Worm (Caenorhabditis elegans): Measurements from ENCODE around the gene ZK662.6.

The ZK662.6 gene

DNA sequence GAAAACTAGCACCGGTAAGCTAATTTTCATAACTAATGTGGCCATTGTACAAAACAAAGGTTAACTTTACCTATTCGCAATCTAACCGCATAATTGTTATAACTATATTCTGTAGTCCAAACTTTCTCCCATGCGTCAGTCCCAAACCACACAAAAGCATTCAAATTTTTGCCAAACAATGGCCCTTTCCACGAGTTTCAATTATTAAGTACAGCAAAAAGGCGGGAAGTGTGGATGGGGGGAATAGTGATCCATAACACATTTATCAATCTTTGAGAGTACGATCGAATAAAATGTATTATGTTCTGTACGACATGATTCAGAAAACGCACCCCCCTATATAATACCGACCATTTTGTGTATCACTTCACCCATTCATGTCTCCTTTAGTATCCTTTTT lies at the start of gene ZK662.6:
Gene ZK662.6, plus strand, starts transcription at position 301 of the 400 bp plus-strand sequence.
- TF ChIP-seq hmg-4 (GFP tag; optimal IDR thresholded peaks at IDR 0.05) (no peak), ceh-36 (tag; optimal IDR thresholded peaks at IDR 0.05) (no peak), aly-1 (tag; optimal IDR thresholded peaks at IDR 0.05) (no peak), hmbx-1 (tag; optimal IDR thresholded peaks at IDR 0.05) (no peak), ceh-13 (GFP tag; optimal IDR thresholded peaks at IDR 0.05) (no peak), ets-7 (tag; optimal IDR thresholded peaks at IDR 0.05) (no peak), B0310.2 (tag; optimal IDR thresholded peaks at IDR 0.05) (no peak), tra-4 (tag; optimal IDR thresholded peaks at IDR 0.05) (no peak), tbx-11 (GFP tag; IDR thresholded peaks at IDR 0.05) (no peak), flt-1 (GFP tag; IDR thresholded peaks at IDR 0.05) (no peak), hnd-1 (tag; optimal IDR thresholded peaks at IDR 0.05) (no peak), sea-1 (GFP tag; conservative IDR thresholded peaks at IDR 0.05) (no peak), scrt-1 (GFP tag; IDR thresholded peaks at IDR 0.05) (no peak)

DNA sequence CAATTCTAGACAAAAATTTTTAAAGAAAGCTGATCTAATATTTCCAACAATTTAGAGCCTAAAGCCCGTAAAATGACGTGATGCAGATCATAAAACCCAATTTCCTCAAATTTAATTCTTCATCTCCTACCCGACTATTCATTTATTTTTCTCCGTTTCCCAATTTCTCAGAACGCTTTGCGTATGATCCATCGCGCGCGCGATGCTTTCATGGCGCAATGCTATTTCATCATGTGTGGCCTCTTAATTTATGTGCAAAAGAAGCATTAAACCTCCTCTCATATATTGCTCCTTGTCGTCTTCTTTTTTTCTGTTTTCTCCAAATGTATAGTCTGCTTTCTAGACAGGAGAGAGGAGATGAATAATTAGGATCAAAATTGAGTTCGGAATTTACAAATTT lies 49.7 kb upstream of the ZK662.6 start:
- TF ChIP-seq ceh-36 (tag; optimal IDR thresholded peaks at IDR 0.05) (no peak), scrt-1 (GFP tag; IDR thresholded peaks at IDR 0.05) (no peak), hmbx-1 (tag; optimal IDR thresholded peaks at IDR 0.05) (no peak), tbx-11 (GFP tag; IDR thresholded peaks at IDR 0.05) (no peak), ets-7 (tag; optimal IDR thresholded peaks at IDR 0.05) (no peak), hnd-1 (tag; optimal IDR thresholded peaks at IDR 0.05) (no peak), ceh-13 (GFP tag; optimal IDR thresholded peaks at IDR 0.05) (no peak), sea-1 (GFP tag; conservative IDR thresholded peaks at IDR 0.05) (no peak), flt-1 (GFP tag; IDR thresholded peaks at IDR 0.05) (no peak), F13C5.2 (tag; optimal IDR thresholded peaks at IDR 0.05) (no peak), ama-1 (optimal IDR thresholded peaks at IDR 0.05) (no peak), tra-4 (tag; optimal IDR thresholded peaks at IDR 0.05) (no peak), B0310.2 (tag; optimal IDR thresholded peaks at IDR 0.05) (no peak), pes-1 (GFP tag; IDR thresholded peaks at IDR 0.05) (no peak), aly-1 (tag; optimal IDR thresholded peaks at IDR 0.05) (no peak)

- TF ChIP-seq ceh-36 (tag; optimal IDR thresholded peaks at IDR 0.05) (no peak), sea-1 (GFP tag; conservative IDR thresholded peaks at IDR 0.05) (no peak), aly-1 (tag; optimal IDR thresholded peaks at IDR 0.05) (no peak), hnd-1 (tag; optimal IDR thresholded peaks at IDR 0.05) (no peak), ets-7 (tag; optimal IDR thresholded peaks at IDR 0.05) (no peak), flt-1 (GFP tag; IDR thresholded peaks at IDR 0.05) (no peak), ama-1 (optimal IDR thresholded peaks at IDR 0.05) (no peak), F13C5.2 (tag; optimal IDR thresholded peaks at IDR 0.05) (no peak), hmbx-1 (tag; optimal IDR thresholded peaks at IDR 0.05) (no peak), pes-1 (GFP tag; IDR thresholded peaks at IDR 0.05) (no peak), B0310.2 (tag; optimal IDR thresholded peaks at IDR 0.05) (no peak), scrt-1 (GFP tag; IDR thresholded peaks at IDR 0.05) (no peak), tbx-11 (GFP tag; IDR thresholded peaks at IDR 0.05) (no peak), hmg-4 (GFP tag; optimal IDR thresholded peaks at IDR 0.05) (no peak), tbx-37 (GFP tag; conservative IDR thresholded peaks at IDR 0.05) (no peak), tra-4 (tag; optimal IDR thresholded peaks at IDR 0.05) (no peak), ceh-13 (GFP tag; optimal IDR thresholded peaks at IDR 0.05) (no peak)
These were observed 42.8 kb upstream of the ZK662.6 start, which contains the start of gene F59D12.2 for ce11 chrX:15675622-15676021. TSS of gene F59D12.2 (minus strand) at chrX:15675722.

DNA sequence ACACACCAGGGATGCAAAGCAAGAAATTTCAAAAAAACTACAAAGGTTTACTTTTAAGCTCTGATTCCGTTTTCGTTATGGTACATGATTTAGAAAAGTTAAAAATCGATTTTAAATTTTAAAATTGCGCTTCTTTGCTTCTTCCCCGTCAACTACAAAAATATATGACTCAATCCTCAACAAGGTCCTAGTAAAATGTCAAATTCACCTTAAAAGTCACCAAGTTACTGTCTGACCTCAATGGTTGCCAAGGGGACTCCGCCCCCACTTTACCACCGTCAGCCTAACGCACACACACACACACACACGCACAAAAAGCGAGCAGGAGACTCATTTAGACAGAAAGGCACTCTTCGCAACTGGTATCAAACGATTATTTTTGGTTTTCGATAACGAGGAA lies 37.0 kb upstream of the ZK662.6 start, which contains the start of gene gpn-1:
Gene gpn-1, plus strand, starts transcription at position 301 of the 400 bp plus-strand sequence.
- TF ChIP-seq F13C5.2 (tag; optimal IDR thresholded peaks at IDR 0.05): no peak
- TF ChIP-seq scrt-1 (GFP tag; IDR thresholded peaks at IDR 0.05): no peak
- TF ChIP-seq hmg-4 (GFP tag; optimal IDR thresholded peaks at IDR 0.05): no peak
- no peak for TF ChIP-seq ets-7 (tag; optimal IDR thresholded peaks at IDR 0.05)
- no peak for TF ChIP-seq flt-1 (GFP tag; IDR thresholded peaks at IDR 0.05)
- no peak for TF ChIP-seq pes-1 (GFP tag; IDR thresholded peaks at IDR 0.05)
- no peak for TF ChIP-seq tbx-37 (GFP tag; conservative IDR thresholded peaks at IDR 0.05)

DNA sequence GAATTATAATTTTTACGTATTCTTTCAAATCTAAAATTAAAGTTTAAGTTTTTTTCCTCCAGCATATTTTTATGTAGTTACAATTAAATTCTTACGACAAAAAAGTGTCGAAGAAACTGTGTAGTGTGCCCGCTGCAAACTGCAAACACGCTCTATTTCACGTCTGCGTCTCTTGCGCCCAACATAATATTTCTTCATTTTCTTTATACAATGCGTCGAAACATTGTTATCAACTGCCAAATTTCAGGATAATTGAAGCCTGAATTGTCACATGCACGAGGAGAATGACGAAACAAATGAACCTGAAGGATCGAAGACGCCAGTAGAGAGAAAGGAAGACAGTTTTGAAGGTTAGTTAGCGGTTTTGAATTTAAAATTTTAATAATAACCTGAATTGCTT lies 29.2 kb upstream of the ZK662.6 start, which contains the start of gene C03H12.1:
Gene C03H12.1, plus strand, starts transcription at position 206 of the 400 bp plus-strand sequence.
- no peak for TF ChIP-seq ceh-13 (GFP tag; optimal IDR thresholded peaks at IDR 0.05)
- TF ChIP-seq ama-1 (optimal IDR thresholded peaks at IDR 0.05): no peak
- no peak for TF ChIP-seq tra-4 (tag; optimal IDR thresholded peaks at IDR 0.05)
- no peak for TF ChIP-seq hnd-1 (tag; optimal IDR thresholded peaks at IDR 0.05)
- no peak for TF ChIP-seq pes-1 (GFP tag; IDR thresholded peaks at IDR 0.05)
- TF ChIP-seq tbx-11 (GFP tag; IDR thresholded peaks at IDR 0.05): no peak
- no peak for TF ChIP-seq B0310.2 (tag; optimal IDR thresholded peaks at IDR 0.05)
- TF ChIP-seq F13C5.2 (tag; optimal IDR thresholded peaks at IDR 0.05): no peak
- TF ChIP-seq tbx-37 (GFP tag; conservative IDR thresholded peaks at IDR 0.05): no peak
- no peak for TF ChIP-seq ceh-36 (tag; optimal IDR thresholded peaks at IDR 0.05)
- no peak for TF ChIP-seq sea-1 (GFP tag; conservative IDR thresholded peaks at IDR 0.05)

- TF ChIP-seq flt-1 (GFP tag; IDR thresholded peaks at IDR 0.05): no peak
- TF ChIP-seq tra-4 (tag; optimal IDR thresholded peaks at IDR 0.05): no peak
- no peak for TF ChIP-seq B0310.2 (tag; optimal IDR thresholded peaks at IDR 0.05)
- TF ChIP-seq hnd-1 (tag; optimal IDR thresholded peaks at IDR 0.05): no peak
- TF ChIP-seq ceh-36 (tag; optimal IDR thresholded peaks at IDR 0.05): no peak
- no peak for TF ChIP-seq tbx-11 (GFP tag; IDR thresholded peaks at IDR 0.05)
- no peak for TF ChIP-seq tbx-37 (GFP tag; conservative IDR thresholded peaks at IDR 0.05)
- no peak for TF ChIP-seq sea-1 (GFP tag; conservative IDR thresholded peaks at IDR 0.05)
- no peak for TF ChIP-seq ama-1 (optimal IDR thresholded peaks at IDR 0.05)
These were observed 25.0 kb upstream of the ZK662.6 start for ce11 chrX:15693466-15693865.

- no peak for TF ChIP-seq ceh-36 (tag; optimal IDR thresholded peaks at IDR 0.05)
These were observed 22.0 kb upstream of the ZK662.6 start, which contains the start of gene ZK662.2 for ce11 chrX:15696400-15696799. TSS of gene ZK662.2 (plus strand) at chrX:15696700.

DNA sequence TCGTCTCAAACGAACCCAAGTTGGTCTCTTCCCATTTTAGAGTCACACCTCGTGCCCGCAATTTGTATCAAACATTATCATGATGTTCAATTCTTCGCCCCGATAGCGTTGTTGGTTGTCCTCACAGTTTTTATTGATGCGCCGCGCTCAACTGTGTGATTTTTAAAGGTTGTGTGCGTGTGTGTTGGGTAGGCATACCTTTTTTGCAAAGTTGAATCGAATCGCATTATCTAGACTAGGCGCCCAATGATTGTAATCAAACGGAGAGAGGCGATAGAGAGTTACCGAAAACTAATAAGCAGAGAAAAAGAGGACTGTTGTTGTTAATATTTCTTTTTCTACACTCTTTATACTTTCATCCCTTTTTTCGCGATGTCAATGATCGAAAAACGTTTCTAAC lies 18.2 kb upstream of the ZK662.6 start:
- TF ChIP-seq ama-1 (optimal IDR thresholded peaks at IDR 0.05): no peak
- no peak for TF ChIP-seq hnd-1 (tag; optimal IDR thresholded peaks at IDR 0.05)
- TF ChIP-seq tbx-37 (GFP tag; conservative IDR thresholded peaks at IDR 0.05): no peak
- TF ChIP-seq hmbx-1 (tag; optimal IDR thresholded peaks at IDR 0.05): no peak

Data from whole organism, early embryonic.